Fruit fly (Drosophila melanogaster): ENCODE measurements around the gene gcm2.

gcm2 gene

DNA sequence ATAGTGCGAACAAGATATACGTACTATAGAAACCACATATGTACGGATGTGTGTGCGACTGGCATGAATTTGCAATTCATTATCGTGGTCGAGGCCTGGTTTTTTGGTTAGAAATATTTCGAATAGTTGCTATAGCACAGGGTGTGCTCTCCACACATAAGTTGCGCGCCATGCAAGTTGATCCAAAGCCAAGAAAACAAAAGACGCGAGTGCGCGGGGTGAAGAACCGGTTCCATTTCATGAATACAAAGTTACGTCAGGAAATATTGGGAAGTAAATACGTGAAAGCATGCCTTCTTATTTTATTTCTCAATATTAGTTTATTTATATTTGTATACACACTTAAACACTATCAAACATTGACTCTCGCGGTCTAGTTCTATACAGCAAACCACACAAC lies 5.6 kb downstream of the gcm2 start (continued):
- TF ChIP-seq Tbp (GFP tag; optimal IDR thresholded peaks at IDR 0.05) (no peak), CG17328 (GFP tag; IDR thresholded peaks at IDR 0.05) (0 out of 2 replicates have a peak, but pooled peaks have one; percentile 39), crol (GFP tag; IDR thresholded peaks at IDR 0.05) (peak; percentile 44), her (GFP tag; optimal IDR thresholded peaks at IDR 0.05) (no peak), lola (GFP tag; optimal IDR thresholded peaks at IDR 0.05) (peak in 1 of 3 experiments; percentile 20), Atf3 (GFP tag; optimal IDR thresholded peaks at IDR 0.05) (no peak), wdn (GFP tag; IDR thresholded peaks at IDR 0.05) (no peak), Bdp1 (GFP tag; optimal IDR thresholded peaks at IDR 0.05) (no peak), CG12942 (GFP tag; optimal IDR thresholded peaks at IDR 0.05) (no peak), Lhr (GFP tag; optimal IDR thresholded peaks at IDR 0.05) (no peak), CG7271 (tag; optimal IDR thresholded peaks at IDR 0.05) (no peak), yki (optimal IDR thresholded peaks at IDR 0.05) (no peak), CG3726 (GFP tag; IDR thresholded peaks at IDR 0.05) (no peak), fd3F (GFP tag; optimal IDR thresholded peaks at IDR 0.05) (no peak), CG30020 (tag; optimal IDR thresholded peaks at IDR 0.05) (no peak), cas (GFP tag; IDR thresholded peaks at IDR 0.05) (no peak), CG2678 (tag; optimal IDR thresholded peaks at IDR 0.05) (peak; percentile 47), CG18599 (GFP tag; optimal IDR thresholded peaks at IDR 0.05) (peak; percentile 33), CG1792 (GFP tag; optimal IDR thresholded peaks at IDR 0.05) (no peak), CG6654 (GFP tag; optimal IDR thresholded peaks at IDR 0.05) (no peak), ERR (GFP tag; optimal IDR thresholded peaks at IDR 0.05) (no peak), dmrt99B (tag; optimal IDR thresholded peaks at IDR 0.05) (peak; percentile 4), aop (GFP tag; IDR thresholded peaks at IDR 0.05) (no peak), ara (GFP tag; IDR thresholded peaks at IDR 0.05) (peak; percentile 35; the same call in 1 of the 2 replicates), zf30C (GFP tag; optimal IDR thresholded peaks at IDR 0.05) (no peak), klu (GFP tag; IDR thresholded peaks at IDR 0.05) (no peak), slp2 (GFP tag; optimal IDR thresholded peaks at IDR 0.05) (no peak), bcd (GFP tag; optimal IDR thresholded peaks at IDR 0.05) (peak; percentile 27), dmrt11E (tag; optimal IDR thresholded peaks at IDR 0.05) (peak; percentile 38), sob (GFP tag; IDR thresholded peaks at IDR 0.05) (peak; percentile 44; the same call in 1 of the 2 replicates), CG5180 (GFP tag; optimal IDR thresholded peaks at IDR 0.05) (peak; percentile 17), CG15011 (GFP tag; optimal IDR thresholded peaks at IDR 0.05) (peak; percentile 33), Gug (GFP tag; IDR thresholded peaks at IDR 0.05) (peak; percentile 18; the same call in 1 of the 4 replicates), tup (GFP tag; optimal IDR thresholded peaks at IDR 0.05) (no peak), Sry-δ (GFP tag; optimal IDR thresholded peaks at IDR 0.05) (no peak), CG31388 (GFP tag; optimal IDR thresholded peaks at IDR 0.05) (no peak), CG14441 (GFP tag; IDR thresholded peaks at IDR 0.05) (0 out of 2 replicates have a peak, but pooled peaks have one; percentile 6), fd102C (GFP tag; optimal IDR thresholded peaks at IDR 0.05) (no peak), E2f1 (GFP tag; IDR thresholded peaks at IDR 0.05) (0 out of 2 replicates have a peak, but pooled peaks have one; percentile 19), CG10979 (tag; optimal IDR thresholded peaks at IDR 0.05) (peak; percentile 33), Dek (tag; optimal IDR thresholded peaks at IDR 0.05) (no peak), TFAM (GFP tag; optimal IDR thresholded peaks at IDR 0.05) (no peak), CG2120 (GFP tag; optimal IDR thresholded peaks at IDR 0.05) (peak; percentile 9), D (optimal IDR thresholded peaks at IDR 0.05) (no peak), D (GFP tag; optimal IDR thresholded peaks at IDR 0.05) (peak; percentile 16), pros (GFP tag; optimal IDR thresholded peaks at IDR 0.05) (no peak), HLH54F (GFP tag; optimal IDR thresholded peaks at IDR 0.05) (no peak), CG1024 (GFP tag; IDR thresholded peaks at IDR 0.05) (no peak), CG9817 (tag; optimal IDR thresholded peaks at IDR 0.05) (no peak), CG33213 (GFP tag; optimal IDR thresholded peaks at IDR 0.05) (no peak), amos (GFP tag; IDR thresholded peaks at IDR 0.05; ENCODE audit: partially characterized antibody) (no peak), NFAT (GFP tag; IDR thresholded peaks at IDR 0.05) (peak; percentile 38; the same call in 1 of the 2 replicates)

Data from whole organism, embryonic.